Worm (Caenorhabditis elegans) whole organism, young adult: Measurements from ENCODE around the gene F56H9.9.

Experiments
- F55B11.4 ChIP-seq: sonication (generic microtip); optimal IDR thresholded peaks from 2 replicates; lab custom pipeline; 2016; ENCODE audit warnings: missing compliant biosample characterization, missing genetic modification characterization, borderline replicate concordance; ENCODE audit not compliant: insufficient read depth
- Y79H2A.3 ChIP-seq: fragments of 200-800 bp; sonication (Bioruptor generic); conservative IDR thresholded peaks from 2 replicates; pipeline ENCODE4 v1.3.6; 2022; ENCODE audit warnings: missing genetic modification reagents, missing genetic modification characterization, missing compliant biosample characterization
- ceh-79 ChIP-seq: sonication (generic microtip); optimal IDR thresholded peaks from 2 replicates; lab custom pipeline; 2017; ENCODE audit warnings: mild to moderate bottlenecking, missing genetic modification characterization, missing compliant biosample characterization
- ekl-4 ChIP-seq: fragments of 200-800 bp; sonication (Bioruptor generic); IDR thresholded peaks from 2 replicates; pipeline ENCODE4 v1.3.6; 2022; ENCODE audit warnings: missing genetic modification reagents, missing genetic modification characterization, missing compliant biosample characterization
- gei-17 ChIP-seq: fragments of 200-800 bp; sonication (Bioruptor generic); optimal IDR thresholded peaks from 2 replicates; lab custom pipeline; 2018; ENCODE audit warnings: mild to moderate bottlenecking, missing genetic modification characterization, missing compliant biosample characterization
- nhr-90 ChIP-seq: sonication (generic microtip); optimal IDR thresholded peaks from 2 replicates; lab custom pipeline; 2016; ENCODE audit warnings: missing genotype, mild to moderate bottlenecking, missing genetic modification characterization, missing compliant biosample characterization
- unc-62 ChIP-seq: fragments of 150-350 bp; optimal IDR thresholded peaks from 2 replicates; lab custom pipeline; 2014; ENCODE audit warnings: missing biosample characterization, missing genetic modification reagents, missing genetic modification characterization
- ztf-22 ChIP-seq: fragments of 200-800 bp; sonication (Bioruptor generic); optimal IDR thresholded peaks from 2 replicates; lab custom pipeline; 2018; ENCODE audit warnings: mild to moderate bottlenecking, missing genetic modification characterization, moderate library complexity, missing compliant biosample characterization

- no peak for TF ChIP-seq ztf-22 (GFP tag; lab: Kevin White, UChicago)
- TF ChIP-seq F55B11.4 (tag; lab: Kevin White, UChicago): no peak
- TF ChIP-seq nhr-90 (tag; lab: Kevin White, UChicago): no peak
- no peak for TF ChIP-seq ceh-79 (tag; lab: Kevin White, UChicago)
- TF ChIP-seq ekl-4 (GFP tag; lab: Robert Waterston, UW): no peak
- no peak for TF ChIP-seq unc-62
- no peak for TF ChIP-seq gei-17
- TF ChIP-seq Y79H2A.3 (GFP tag; lab: Robert Waterston, UW): no peak
These were observed 10.9 kb upstream of the F56H9.9 start for ce11 chrV:12635218-12635617.
